Worm (Caenorhabditis elegans) whole organism, L1 larva: Measurements from ENCODE around the gene romo-1.

Experiments
- C04F5.9 ChIP-seq: sonication (generic microtip); optimal IDR thresholded peaks from 2 replicates; lab custom pipeline; 2016; ENCODE audit warnings: missing genetic modification characterization, missing compliant biosample characterization
- C16A3.4 ChIP-seq: fragments of 150-350 bp; optimal IDR thresholded peaks from 2 replicates; lab custom pipeline; 2014; ENCODE audit warnings: missing biosample characterization, missing genetic modification characterization
- F16B12.6 ChIP-seq: fragments of 150-350 bp; optimal IDR thresholded peaks from 2 replicates; lab custom pipeline; 2014; ENCODE audit warnings: missing biosample characterization, missing genetic modification characterization
- alr-1 ChIP-seq: fragments of 200-800 bp; sonication (Bioruptor generic); optimal IDR thresholded peaks from 2 replicates; lab custom pipeline; 2018; ENCODE audit warnings: borderline replicate concordance, mild to moderate bottlenecking, missing genetic modification characterization, missing compliant biosample characterization
- ama-1 ChIP-seq: fragments of 150-350 bp; optimal IDR thresholded peaks from 2 replicates; lab custom pipeline; 2014
- ceh-88 ChIP-seq: fragments of 200-800 bp; sonication (Bioruptor generic); IDR thresholded peaks from 2 replicates; pipeline ENCODE4 v1.3.6; 2022; ENCODE audit warnings: missing genetic modification characterization, missing compliant biosample characterization
- ceh-90 ChIP-seq: sonication (generic microtip); optimal IDR thresholded peaks from 2 replicates; lab custom pipeline; 2016; ENCODE audit warnings: missing genetic modification characterization, missing compliant biosample characterization
- dpl-1 ChIP-seq, 3 experiments: fragments of 150-350 bp in 2 of 3; sonication (generic microtip) in 1 of 3; optimal IDR thresholded peaks; 2 replicates each; lab custom pipeline; 2014 to 2017; ENCODE audit warnings: missing biosample characterization in 3 of 3, missing genetic modification characterization in 3 of 3, missing genetic modification reagents in 3 of 3
- dsc-1 ChIP-seq: sonication (generic microtip); optimal IDR thresholded peaks from 2 replicates; lab custom pipeline; 2016; ENCODE audit warnings: mild to moderate bottlenecking, missing genetic modification characterization, missing compliant biosample characterization
- efl-1 ChIP-seq, 4 experiments: fragments of 150-350 bp; optimal IDR thresholded peaks in 3 of 4; peaks in 1 of 4; 1 replicate in 1 of 4; 2 replicates in 3 of 4; lab custom pipeline; 2014; ENCODE audit warnings: missing biosample characterization in 2 of 4, missing genetic modification characterization in 2 of 4, missing genetic modification reagents in 2 of 4
- egl-13 ChIP-seq: sonication (generic microtip); optimal IDR thresholded peaks from 2 replicates; lab custom pipeline; 2016; ENCODE audit warnings: missing genotype, missing genetic modification reagents, missing genetic modification characterization, missing compliant biosample characterization
- elt-2 ChIP-seq: sonication (generic microtip); optimal IDR thresholded peaks from 2 replicates; lab custom pipeline; 2016; ENCODE audit warnings: missing genetic modification characterization, mild to moderate bottlenecking, inconsistent platforms, missing compliant biosample characterization, missing genetic modification reagents
- ets-5 ChIP-seq: fragments of 200-800 bp; sonication (Bioruptor generic); IDR thresholded peaks from 2 replicates; pipeline ENCODE4 v1.3.6; 2022; ENCODE audit warnings: missing genetic modification characterization, missing compliant biosample characterization
- fkh-10 ChIP-seq: sonication (generic microtip); optimal IDR thresholded peaks from 2 replicates; lab custom pipeline; 2017; ENCODE audit warnings: missing biosample characterization, missing genetic modification reagents, missing genetic modification characterization
- fkh-4 ChIP-seq: sonication (generic microtip); optimal IDR thresholded peaks from 2 replicates; lab custom pipeline; 2016; ENCODE audit warnings: missing compliant biosample characterization, missing genetic modification characterization, borderline replicate concordance
- fkh-8 ChIP-seq: sonication (generic microtip); optimal IDR thresholded peaks from 2 replicates; lab custom pipeline; 2016; ENCODE audit warnings: mild to moderate bottlenecking, missing genetic modification characterization, missing compliant biosample characterization
- grh-1 ChIP-seq: fragments of 200-800 bp; sonication (Bioruptor generic); IDR thresholded peaks from 2 replicates; pipeline ENCODE4 v1.3.6; 2022; ENCODE audit warnings: missing genetic modification reagents, missing genetic modification characterization, missing compliant biosample characterization
- hlh-4 ChIP-seq: sonication (generic microtip); optimal IDR thresholded peaks from 2 replicates; lab custom pipeline; 2016; ENCODE audit warnings: mild to moderate bottlenecking, missing genetic modification characterization, missing compliant biosample characterization
- isw-1 ChIP-seq: fragments of 200-800 bp; sonication (Bioruptor generic); IDR thresholded peaks from 2 replicates; pipeline ENCODE4 v1.3.6; 2022; ENCODE audit warnings: missing genetic modification characterization, missing compliant biosample characterization
- lin-14 ChIP-seq: fragments of 200-800 bp; sonication (Bioruptor generic); optimal IDR thresholded peaks from 2 replicates; lab custom pipeline; 2018; ENCODE audit warnings: mild to moderate bottlenecking, missing genetic modification characterization, moderate library complexity, missing compliant biosample characterization
- lsy-2 ChIP-seq, 2 experiments: fragments of 150-350 bp; optimal IDR thresholded peaks; 2 replicates each; lab custom pipeline; 2014; ENCODE audit warnings: missing biosample characterization in 2 of 2, missing genetic modification characterization in 2 of 2
- mab-9 ChIP-seq: fragments of 200-800 bp; sonication (Bioruptor generic); IDR thresholded peaks from 2 replicates; pipeline ENCODE4 v1.3.6; 2022; ENCODE audit warnings: missing genetic modification reagents, missing genetic modification characterization, missing compliant biosample characterization
- nhr-11 ChIP-seq: fragments of 150-350 bp; optimal IDR thresholded peaks from 2 replicates; lab custom pipeline; 2014; ENCODE audit warnings: missing biosample characterization, missing genetic modification characterization
- nhr-12 ChIP-seq: sonication (generic microtip); optimal IDR thresholded peaks from 2 replicates; lab custom pipeline; 2017; ENCODE audit warnings: missing biosample characterization, missing genetic modification characterization
- nhr-19 ChIP-seq: fragments of 200-800 bp; sonication (Bioruptor generic); conservative IDR thresholded peaks from 2 replicates; pipeline ENCODE4 v1.3.6; 2022; ENCODE audit warnings: missing genetic modification characterization, missing compliant biosample characterization
- nhr-237 ChIP-seq: fragments of 150-350 bp; optimal IDR thresholded peaks from 2 replicates; lab custom pipeline; 2014; ENCODE audit warnings: missing biosample characterization, missing genetic modification characterization
- nhr-28 ChIP-seq: fragments of 150-350 bp; optimal IDR thresholded peaks from 2 replicates; lab custom pipeline; 2014; ENCODE audit warnings: missing biosample characterization, missing genetic modification characterization
- nhr-47 ChIP-seq: sonication (generic microtip); optimal IDR thresholded peaks from 2 replicates; lab custom pipeline; 2016; ENCODE audit warnings: mild to moderate bottlenecking, missing genetic modification characterization, moderate library complexity, missing compliant biosample characterization
- nhr-71 ChIP-seq: sonication (generic microtip); optimal IDR thresholded peaks from 2 replicates; lab custom pipeline; 2016; ENCODE audit warnings: mild to moderate bottlenecking, missing genetic modification characterization, moderate library complexity, missing compliant biosample characterization
- nhr-85 ChIP-seq: sonication (generic microtip); peaks from one replicate; lab custom pipeline; 2016; ENCODE audit warnings: missing genetic modification characterization, inconsistent platforms, missing compliant biosample characterization
- nhr-90 ChIP-seq: sonication (generic microtip); optimal IDR thresholded peaks from 2 replicates; lab custom pipeline; 2016; ENCODE audit warnings: mild to moderate bottlenecking, missing genetic modification characterization, missing compliant biosample characterization; ENCODE audit not compliant: poor library complexity
- pax-3 ChIP-seq: fragments of 200-800 bp; sonication (Bioruptor generic); optimal IDR thresholded peaks from 2 replicates; lab custom pipeline; 2018; ENCODE audit warnings: mild to moderate bottlenecking, missing genetic modification characterization, moderate library complexity, missing compliant biosample characterization
- pqm-1 ChIP-seq: sonication (generic microtip); optimal IDR thresholded peaks from 3 replicates; lab custom pipeline; 2017; ENCODE audit warnings: missing biosample characterization, missing genetic modification characterization
- rnt-1 ChIP-seq: sonication (generic microtip); optimal IDR thresholded peaks from 2 replicates; lab custom pipeline; 2016; ENCODE audit warnings: mild to moderate bottlenecking, missing genetic modification characterization, moderate library complexity, missing compliant biosample characterization
- snu-23 ChIP-seq: sonication (generic microtip); optimal IDR thresholded peaks from 2 replicates; lab custom pipeline; 2016; ENCODE audit warnings: missing genetic modification characterization, missing compliant biosample characterization
- sox-4 ChIP-seq: sonication (generic microtip); optimal IDR thresholded peaks from 2 replicates; lab custom pipeline; 2016; ENCODE audit warnings: missing genetic modification characterization, missing compliant biosample characterization
- swsn-7 ChIP-seq: sonication (generic microtip); optimal IDR thresholded peaks from 2 replicates; lab custom pipeline; 2016; ENCODE audit warnings: missing genetic modification characterization, missing compliant biosample characterization
- tlp-1 ChIP-seq: fragments of 150-350 bp; optimal IDR thresholded peaks from 2 replicates; lab custom pipeline; 2014; ENCODE audit warnings: missing biosample characterization, missing genetic modification characterization
- unc-130 ChIP-seq: fragments of 150-350 bp; optimal IDR thresholded peaks from 2 replicates; lab custom pipeline; 2017; ENCODE audit warnings: missing biosample characterization, missing genetic modification characterization, inconsistent platforms
- unc-30 ChIP-seq: sonication (generic microtip); optimal IDR thresholded peaks from 2 replicates; lab custom pipeline; 2017; ENCODE audit warnings: missing biosample characterization, missing genetic modification characterization
- unc-86 ChIP-seq: sonication (generic microtip); optimal IDR thresholded peaks from 2 replicates; lab custom pipeline; 2016; ENCODE audit warnings: missing genetic modification characterization, missing compliant biosample characterization
- vab-15 ChIP-seq: sonication (generic microtip); optimal IDR thresholded peaks from 2 replicates; lab custom pipeline; 2017; ENCODE audit warnings: missing genotype, mild to moderate bottlenecking, missing genetic modification characterization, missing compliant biosample characterization
- zip-4 ChIP-seq: fragments of 200-800 bp; sonication (Bioruptor generic); optimal IDR thresholded peaks from 2 replicates; lab custom pipeline; 2018; ENCODE audit warnings: mild to moderate bottlenecking, missing genetic modification characterization, moderate library complexity, missing compliant biosample characterization

Gene romo-1

DNA sequence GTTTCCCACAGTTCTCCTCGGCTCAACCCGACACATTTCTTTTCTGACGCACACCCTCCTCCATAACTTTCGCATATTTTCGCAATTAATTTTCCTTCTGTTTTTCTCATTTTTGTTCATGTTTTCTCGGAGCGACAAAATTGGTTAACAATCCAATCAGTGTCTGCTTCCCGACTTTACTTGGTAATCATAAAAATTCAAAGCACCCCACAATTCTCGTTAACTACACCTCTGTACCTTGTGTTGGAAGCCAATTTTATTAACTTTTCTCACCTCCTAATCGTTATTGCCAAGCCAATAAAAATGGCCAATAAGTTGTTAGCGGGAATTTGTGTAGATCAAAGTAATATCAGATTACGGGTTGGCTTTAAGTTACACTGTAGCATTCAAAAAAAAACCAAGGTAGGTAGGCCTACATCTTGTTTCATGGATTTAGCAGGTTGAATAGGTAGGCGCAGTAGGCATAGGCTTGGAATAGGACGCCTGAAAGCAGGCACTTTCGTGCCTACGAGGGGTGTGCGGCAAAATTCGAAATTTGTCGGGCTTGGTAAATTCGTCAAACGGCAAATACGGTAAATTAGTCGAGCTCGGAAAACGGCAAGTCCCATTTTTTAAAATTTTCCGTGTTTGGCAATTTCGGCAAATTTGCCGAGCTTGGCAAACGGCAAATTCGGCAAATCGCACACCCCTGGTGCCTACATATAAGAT lies 7.1 kb downstream of the romo-1 start:
- TF ChIP-seq efl-1 (optimal IDR thresholded peaks at IDR 0.05; lab: Kevin White, UChicago) (no peak), efl-1 (GFP tag; optimal IDR thresholded peaks at IDR 0.05 in 1 of 2; lab: Kevin White, UChicago) (peak in 1 of 2 experiments; percentile 32), hlh-4 (tag; lab: Kevin White, UChicago) (no peak), nhr-85 (peak; percentile 44), nhr-47 (tag; lab: Kevin White, UChicago) (peak; percentile 31), nhr-71 (tag; lab: Kevin White, UChicago) (peak; percentile 21), fkh-8 (tag; lab: Kevin White, UChicago) (peak; percentile 56), lsy-2 (tag; optimal IDR thresholded peaks at IDR 0.05; lab: Kevin White, UChicago) (no peak), lin-14 (GFP tag; lab: Kevin White, UChicago) (peak; percentile 24)

ce11 chrII:13219373-13219772 lies 18.3 kb downstream of the romo-1 start:
- TF ChIP-seq dpl-1 (GFP tag; optimal IDR thresholded peaks at IDR 0.05; lab: Kevin White, UChicago) (no peak), dsc-1 (tag; lab: Kevin White, UChicago) (peak; percentile 64)

ce11 chrII:13215792-13216191 lies 21.9 kb downstream of the romo-1 start, which contains the start of gene F15D4.2:
Gene F15D4.2, plus strand, starts transcription at chrII:13216092.
- no peak for TF ChIP-seq hlh-4 (tag; lab: Kevin White, UChicago)
- TF ChIP-seq efl-1 (optimal IDR thresholded peaks at IDR 0.05; lab: Kevin White, UChicago): no peak
- peak in 1 of 2 experiments; percentile 29 for TF ChIP-seq efl-1 (GFP tag; optimal IDR thresholded peaks at IDR 0.05 in 1 of 2; lab: Kevin White, UChicago)

DNA sequence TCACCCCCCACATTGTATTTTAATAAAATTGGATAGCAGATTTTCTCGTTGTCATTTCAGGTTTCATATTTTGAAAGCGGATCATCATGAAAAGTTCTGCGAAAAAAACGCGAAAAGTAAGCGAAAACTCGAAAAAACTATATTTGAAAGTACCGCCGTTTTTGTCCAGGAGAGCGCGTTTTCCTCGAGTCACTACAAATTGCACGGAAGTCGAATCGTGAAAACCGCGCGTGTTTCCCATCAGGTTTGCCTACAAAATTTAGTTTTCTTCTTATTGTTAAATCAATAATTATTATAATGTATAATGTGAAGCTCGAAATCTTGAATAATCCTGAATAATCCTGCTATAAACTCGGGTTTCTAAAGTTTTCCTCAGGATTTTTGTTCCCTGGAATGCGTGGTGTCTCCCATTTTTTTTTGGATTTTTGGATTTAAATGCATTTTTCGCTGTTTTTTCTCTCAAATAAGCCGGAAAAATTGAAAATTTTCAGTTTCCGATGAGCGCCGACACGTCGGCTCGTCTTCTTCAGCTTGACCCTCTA lies 38.0 kb downstream of the romo-1 start, which contains the start of gene btf-1:
Gene btf-1 (plus strand): TSS at position 492 of the 542 bp plus-strand sequence.
- no peak for TF ChIP-seq unc-130 (tag; lab: Kevin White, UChicago)
- TF ChIP-seq C16A3.4 (tag; lab: Kevin White, UChicago): peak; percentile 83
- TF ChIP-seq rnt-1 (tag; lab: Kevin White, UChicago): peak; percentile 88
- TF ChIP-seq unc-30 (tag; lab: Kevin White, UChicago): no peak
- TF ChIP-seq F16B12.6 (tag; lab: Kevin White, UChicago): no peak
- TF ChIP-seq mab-9: peak; percentile 68; the same call in 1 of the 2 replicates
- peak; percentile 80 for TF ChIP-seq egl-13
- peak; percentile 74 to 84 for TF ChIP-seq lsy-2 (tag; optimal IDR thresholded peaks at IDR 0.05; lab: Kevin White, UChicago)
- TF ChIP-seq ama-1 (lab: Kevin White, UChicago): peak; percentile 86
- no peak for TF ChIP-seq nhr-28
- TF ChIP-seq alr-1 (tag; lab: Kevin White, UChicago): no peak
- TF ChIP-seq swsn-7 (tag; lab: Kevin White, UChicago): peak; percentile 83
- TF ChIP-seq nhr-90 (tag; lab: Kevin White, UChicago): peak; percentile 94
- TF ChIP-seq vab-15 (tag; lab: Kevin White, UChicago): peak; percentile 48
- TF ChIP-seq pqm-1 (tag; lab: Kevin White, UChicago): no peak
- TF ChIP-seq sox-4 (tag; lab: Kevin White, UChicago): peak; percentile 84
- peak; percentile 61 for TF ChIP-seq zip-4 (GFP tag; lab: Kevin White, UChicago)
- peak; percentile 85 for TF ChIP-seq snu-23 (GFP tag; lab: Kevin White, UChicago)
- no peak for TF ChIP-seq nhr-12
- peak; percentile 79 for TF ChIP-seq fkh-4
- no peak for TF ChIP-seq tlp-1 (tag; lab: Kevin White, UChicago)
- TF ChIP-seq fkh-10 (GFP tag; lab: Kevin White, UChicago): no peak
- TF ChIP-seq nhr-11 (tag; lab: Kevin White, UChicago): no peak
- peak; percentile 86 for TF ChIP-seq ceh-88 (GFP tag; lab: Robert Waterston, UW)
- peak; percentile 50 for TF ChIP-seq nhr-237 (tag; lab: Kevin White, UChicago)
- peak; percentile 74 for TF ChIP-seq grh-1 (GFP tag; lab: Robert Waterston, UW)
- TF ChIP-seq C04F5.9: peak; percentile 82
- TF ChIP-seq nhr-19 (GFP tag; lab: Robert Waterston, UW): peak; percentile 86
- peak; percentile 97 for TF ChIP-seq nhr-85
- peak; percentile 97 for TF ChIP-seq pax-3 (tag; lab: Kevin White, UChicago)
- TF ChIP-seq isw-1 (GFP tag; lab: Robert Waterston, UW): peak; percentile 87
- TF ChIP-seq ceh-90: peak; percentile 79
- no peak for TF ChIP-seq ets-5 (GFP tag; lab: Robert Waterston, UW)
- peak; percentile 94 to 97 for TF ChIP-seq efl-1 (optimal IDR thresholded peaks at IDR 0.05; lab: Kevin White, UChicago)
- peak; percentile 96 to 100 for TF ChIP-seq efl-1 (GFP tag; optimal IDR thresholded peaks at IDR 0.05 in 1 of 2; lab: Kevin White, UChicago)
- TF ChIP-seq elt-2 (tag; lab: Kevin White, UChicago): peak; percentile 78
- peak; percentile 82 for TF ChIP-seq unc-86 (tag; lab: Kevin White, UChicago)
